Worm (Caenorhabditis elegans) whole organism, L1 larva: ENCODE results near the gene gst-1.

Experiments
- irx-1 ChIP-seq: sonication (generic microtip); optimal IDR thresholded peaks from 2 replicates; lab custom pipeline; 2016; ENCODE audit warnings: missing genetic modification characterization, missing compliant biosample characterization
- lin-15B ChIP-seq: fragments of 150-350 bp; sonication (generic microtip); optimal IDR thresholded peaks from 3 replicates; lab custom pipeline; 2014; ENCODE audit warnings: missing biosample characterization, missing genetic modification characterization
- nhr-28 ChIP-seq: fragments of 150-350 bp; optimal IDR thresholded peaks from 2 replicates; lab custom pipeline; 2014; ENCODE audit warnings: missing biosample characterization, missing genetic modification characterization
- skn-1 ChIP-seq: fragments of 150-350 bp; optimal IDR thresholded peaks from 2 replicates; lab custom pipeline; 2014; ENCODE audit warnings: missing biosample characterization, missing genetic modification characterization
- snu-23 ChIP-seq: sonication (generic microtip); optimal IDR thresholded peaks from 2 replicates; lab custom pipeline; 2016; ENCODE audit warnings: missing genetic modification characterization, missing compliant biosample characterization
- unc-130 ChIP-seq: fragments of 150-350 bp; optimal IDR thresholded peaks from 2 replicates; lab custom pipeline; 2017; ENCODE audit warnings: missing biosample characterization, missing genetic modification characterization, inconsistent platforms
- ztf-11 ChIP-seq, 2 experiments: sonication (generic microtip); optimal IDR thresholded peaks; 2 replicates each; lab custom pipeline; 2016 to 2017; ENCODE audit warnings: missing genetic modification characterization in 2 of 2, missing biosample characterization in 1 of 2, missing compliant biosample characterization in 1 of 2

DNA sequence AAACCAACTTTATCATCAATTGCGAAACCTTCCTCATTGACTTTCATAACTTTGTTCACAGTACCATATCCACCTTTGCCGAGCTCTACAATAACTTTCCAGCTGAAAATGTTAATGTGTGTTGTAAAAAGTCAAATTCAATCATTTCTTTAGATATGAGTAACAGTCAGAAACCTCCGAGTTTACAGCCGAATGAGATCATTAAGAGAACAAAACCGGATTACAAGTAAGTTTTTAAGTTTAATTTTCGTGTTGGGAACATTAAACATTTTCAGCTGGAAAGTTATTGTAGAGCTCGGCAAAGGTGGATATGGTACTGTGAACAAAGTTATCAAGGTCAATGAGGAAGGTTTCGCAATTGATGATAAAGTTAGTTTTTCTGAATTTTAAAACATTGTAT is 42.1 kb downstream of the gst-1 start, which contains the start of gene ZK507.1:
- TF ChIP-seq nhr-28 (tag; lab: Kevin White, UChicago) (no peak), snu-23 (GFP tag; lab: Kevin White, UChicago) (no peak), lin-15B (no peak), irx-1 (tag; lab: Kevin White, UChicago) (no peak), skn-1 (tag; lab: Kevin White, UChicago) (no peak), unc-130 (tag; lab: Kevin White, UChicago) (no peak), ztf-11 (tag; optimal IDR thresholded peaks at IDR 0.05; lab: Kevin White, UChicago) (no peak)
